Worm (Caenorhabditis elegans) whole organism, mixed stage, embryonic: ENCODE measurements around the gene clc-26.

ENCODE experiments used
- M03D4.4 ChIP-seq: sonication (generic microtip); optimal IDR thresholded peaks from 2 replicates; lab custom pipeline; 2017; ENCODE audit warnings: mild to moderate bottlenecking, missing genetic modification characterization, missing compliant biosample characterization
- bed-3 ChIP-seq: fragments of 200-800 bp; sonication (Bioruptor generic); optimal IDR thresholded peaks from 3 replicates; lab custom pipeline; 2018; ENCODE audit warnings: mild to moderate bottlenecking, missing genetic modification characterization, moderate library complexity, missing compliant biosample characterization
- blmp-1 ChIP-seq: fragments of 150-350 bp; optimal IDR thresholded peaks from 2 replicates; lab custom pipeline; 2014; ENCODE audit warnings: missing biosample characterization, missing genetic modification characterization
- ceh-39 ChIP-seq: fragments of 150-350 bp; optimal IDR thresholded peaks from 2 replicates; lab custom pipeline; 2014; ENCODE audit warnings: missing biosample characterization, missing genetic modification characterization
- ceh-43 ChIP-seq: fragments of 200-800 bp; sonication (Bioruptor generic); optimal IDR thresholded peaks from 2 replicates; lab custom pipeline; 2018; ENCODE audit warnings: mild to moderate bottlenecking, missing genetic modification characterization, moderate library complexity, missing compliant biosample characterization
- ceh-83 ChIP-seq: fragments of 200-800 bp; sonication (Bioruptor generic); optimal IDR thresholded peaks from 2 replicates; lab custom pipeline; 2018; ENCODE audit warnings: mild to moderate bottlenecking, missing genetic modification characterization, missing compliant biosample characterization
- ces-1 ChIP-seq: fragments of 150-350 bp; optimal IDR thresholded peaks from 2 replicates; lab custom pipeline; 2014; ENCODE audit warnings: missing biosample characterization, missing genetic modification reagents, missing genetic modification characterization
- cnd-1 ChIP-seq: fragments of 200-800 bp; sonication (Bioruptor generic); optimal IDR thresholded peaks from 2 replicates; lab custom pipeline; 2018; ENCODE audit warnings: mild to moderate bottlenecking, missing genetic modification characterization, missing compliant biosample characterization
- drap-1 ChIP-seq: fragments of 200-800 bp; sonication (Bioruptor generic); optimal IDR thresholded peaks from 3 replicates; lab custom pipeline; 2018; ENCODE audit warnings: mild to moderate bottlenecking, missing genetic modification characterization, missing compliant biosample characterization
- elt-3 ChIP-seq: fragments of 150-350 bp; optimal IDR thresholded peaks from 2 replicates; lab custom pipeline; 2014; ENCODE audit warnings: missing biosample characterization, missing genetic modification characterization
- flh-1 ChIP-seq: fragments of 200-800 bp; sonication (Bioruptor generic); optimal IDR thresholded peaks from 2 replicates; lab custom pipeline; 2018; ENCODE audit warnings: mild to moderate bottlenecking, missing genetic modification characterization, moderate library complexity, missing compliant biosample characterization
- ham-2 ChIP-seq: fragments of 200-800 bp; sonication (Bioruptor generic); optimal IDR thresholded peaks from 2 replicates; lab custom pipeline; 2018; ENCODE audit warnings: mild to moderate bottlenecking, missing genetic modification characterization, missing compliant biosample characterization
- hlh-1 ChIP-seq: fragments of 150-350 bp; optimal IDR thresholded peaks from 2 replicates; lab custom pipeline; 2014; ENCODE audit warnings: missing biosample characterization, missing genetic modification reagents, missing genetic modification characterization
- lin-13 ChIP-seq: fragments of 150-350 bp; optimal IDR thresholded peaks from 2 replicates; lab custom pipeline; 2014; ENCODE audit warnings: missing biosample characterization, missing genetic modification characterization
- lin-32 ChIP-seq: fragments of 200-800 bp; sonication (Bioruptor generic); optimal IDR thresholded peaks from 2 replicates; lab custom pipeline; 2018; ENCODE audit warnings: mild to moderate bottlenecking, missing genetic modification characterization, missing compliant biosample characterization
- lsy-2 ChIP-seq: fragments of 150-350 bp; optimal IDR thresholded peaks from 2 replicates; lab custom pipeline; 2014; ENCODE audit warnings: missing biosample characterization, missing genetic modification characterization
- mab-5 ChIP-seq: fragments of 150-350 bp; optimal IDR thresholded peaks from 2 replicates; lab custom pipeline; 2014; ENCODE audit warnings: missing biosample characterization, missing genetic modification characterization
- mep-1 ChIP-seq: fragments of 150-350 bp; optimal IDR thresholded peaks from 2 replicates; lab custom pipeline; 2017; ENCODE audit warnings: missing biosample characterization, missing genetic modification reagents, missing genetic modification characterization, inconsistent platforms
- nhr-12 ChIP-seq: fragments of 150-350 bp; optimal IDR thresholded peaks from 2 replicates; lab custom pipeline; 2014; ENCODE audit warnings: missing biosample characterization, missing genetic modification characterization
- nhr-2 ChIP-seq: fragments of 150-350 bp; optimal IDR thresholded peaks from 2 replicates; lab custom pipeline; 2014; ENCODE audit warnings: missing biosample characterization, missing genetic modification characterization
- nhr-237 ChIP-seq: fragments of 150-350 bp; optimal IDR thresholded peaks from 2 replicates; lab custom pipeline; 2014; ENCODE audit warnings: missing biosample characterization, missing genetic modification characterization
- nhr-28 ChIP-seq: fragments of 150-350 bp; optimal IDR thresholded peaks from 2 replicates; lab custom pipeline; 2014; ENCODE audit warnings: missing biosample characterization, missing genetic modification characterization
- nhr-76 ChIP-seq: sonication (generic microtip); optimal IDR thresholded peaks from 2 replicates; lab custom pipeline; 2017; ENCODE audit warnings: missing biosample characterization, missing genetic modification characterization
- pha-4 ChIP-seq: fragments of 150-350 bp; optimal IDR thresholded peaks from 2 replicates; lab custom pipeline; 2018; ENCODE audit warnings: missing biosample characterization, missing genetic modification reagents, missing genetic modification characterization
- sem-2 ChIP-seq: fragments of 200-800 bp; sonication (Bioruptor generic); optimal IDR thresholded peaks from 2 replicates; lab custom pipeline; 2018; ENCODE audit warnings: mild to moderate bottlenecking, missing genetic modification characterization, missing compliant biosample characterization
- sptf-1 ChIP-seq: sonication (generic microtip); optimal IDR thresholded peaks from 2 replicates; lab custom pipeline; 2017; ENCODE audit warnings: mild to moderate bottlenecking, missing genetic modification characterization, moderate library complexity, missing compliant biosample characterization
- tbx-8 ChIP-seq: fragments of 200-800 bp; sonication (Bioruptor generic); optimal IDR thresholded peaks from 2 replicates; lab custom pipeline; 2018; ENCODE audit warnings: mild to moderate bottlenecking, missing genetic modification characterization, moderate library complexity, missing compliant biosample characterization
- unc-120 ChIP-seq: sonication (generic microtip); optimal IDR thresholded peaks from 2 replicates; lab custom pipeline; 2017; ENCODE audit warnings: missing genetic modification characterization, missing compliant biosample characterization; ENCODE audit not compliant: poor library complexity, severe bottlenecking
- unc-39 ChIP-seq: fragments of 150-350 bp; optimal IDR thresholded peaks from 2 replicates; lab custom pipeline; 2014; ENCODE audit warnings: missing biosample characterization, missing genetic modification characterization
- unc-62 ChIP-seq: fragments of 150-350 bp; optimal IDR thresholded peaks from 2 replicates; lab custom pipeline; 2014; ENCODE audit warnings: missing biosample characterization, missing genetic modification reagents, missing genetic modification characterization
- zip-8 ChIP-seq: fragments of 150-350 bp; optimal IDR thresholded peaks from 2 replicates; lab custom pipeline; 2014; ENCODE audit warnings: missing biosample characterization, missing genetic modification characterization
- ztf-11 ChIP-seq: fragments of 150-350 bp; optimal IDR thresholded peaks from 2 replicates; lab custom pipeline; 2014; ENCODE audit warnings: missing biosample characterization, missing genetic modification characterization

clc-26 gene

ce11 chrIII:1059961-1060360 lies 29.1 kb upstream of the clc-26 start, which contains the start of gene BE0003N10.6:
Gene BE0003N10.6, minus strand, starts transcription at chrIII:1060061.
- TF ChIP-seq unc-39 (tag; lab: Kevin White, UChicago): no peak
- no peak for TF ChIP-seq bed-3 (GFP tag; lab: Kevin White, UChicago)
- TF ChIP-seq mab-5 (tag; lab: Kevin White, UChicago): no peak
- no peak for TF ChIP-seq unc-120
- no peak for TF ChIP-seq M03D4.4 (tag; lab: Kevin White, UChicago)
- no peak for TF ChIP-seq ham-2 (GFP tag; lab: Kevin White, UChicago)
- no peak for TF ChIP-seq mep-1 (tag; lab: Kevin White, UChicago)
- TF ChIP-seq ztf-11 (tag; lab: Kevin White, UChicago): no peak
- TF ChIP-seq tbx-8 (GFP tag; lab: Kevin White, UChicago): no peak
- no peak for TF ChIP-seq nhr-12
- no peak for TF ChIP-seq lin-13 (tag; lab: Kevin White, UChicago)
- no peak for TF ChIP-seq pha-4 (tag; lab: Kevin White, UChicago)
- no peak for TF ChIP-seq ceh-39
- TF ChIP-seq, all 35 proteins: peak for 0

ce11 chrIII:1058881-1059280 lies 28.0 kb upstream of the clc-26 start:
- no peak for TF ChIP-seq ces-1 (GFP tag; lab: Kevin White, UChicago)
- no peak for TF ChIP-seq nhr-2 (tag; lab: Kevin White, UChicago)
- TF ChIP-seq sem-2 (GFP tag; lab: Kevin White, UChicago): no peak
- TF ChIP-seq nhr-237 (tag; lab: Kevin White, UChicago): no peak
- no peak for TF ChIP-seq tbx-8 (GFP tag; lab: Kevin White, UChicago)
- TF ChIP-seq unc-62 (GFP tag; lab: Kevin White, UChicago): no peak
- no peak for TF ChIP-seq lin-32 (GFP tag; lab: Kevin White, UChicago)
- no peak for TF ChIP-seq lsy-2 (tag; lab: Kevin White, UChicago)
- no peak for TF ChIP-seq nhr-28 (tag; lab: Kevin White, UChicago)
- TF ChIP-seq mab-5 (tag; lab: Kevin White, UChicago): no peak
- no peak for TF ChIP-seq mep-1 (tag; lab: Kevin White, UChicago)
- no peak for TF ChIP-seq ham-2 (GFP tag; lab: Kevin White, UChicago)
- TF ChIP-seq flh-1 (GFP tag; lab: Kevin White, UChicago): no peak
- TF ChIP-seq ceh-43: no peak
- TF ChIP-seq ceh-39: no peak
- no peak for TF ChIP-seq nhr-76 (tag; lab: Kevin White, UChicago)
- TF ChIP-seq ztf-11 (tag; lab: Kevin White, UChicago): no peak
- TF ChIP-seq blmp-1 (tag; lab: Kevin White, UChicago): no peak
- no peak for TF ChIP-seq elt-3 (tag; lab: Kevin White, UChicago)

- TF ChIP-seq nhr-76 (tag; lab: Kevin White, UChicago) (no peak), blmp-1 (tag; lab: Kevin White, UChicago) (no peak), nhr-12 (no peak), ceh-83 (GFP tag; lab: Kevin White, UChicago) (no peak), unc-62 (GFP tag; lab: Kevin White, UChicago) (no peak), sptf-1 (no peak), lin-32 (GFP tag; lab: Kevin White, UChicago) (no peak), hlh-1 (no peak), unc-39 (tag; lab: Kevin White, UChicago) (no peak), tbx-8 (GFP tag; lab: Kevin White, UChicago) (no peak), nhr-237 (tag; lab: Kevin White, UChicago) (no peak)
- TF ChIP-seq, all 35 proteins: peak for 0
Measured at ce11 chrIII:1058074-1058473, 27.2 kb upstream of the clc-26 start.

- TF ChIP-seq ceh-83 (GFP tag; lab: Kevin White, UChicago): peak; percentile 59
- TF ChIP-seq nhr-2 (tag; lab: Kevin White, UChicago): peak; percentile 55
- TF ChIP-seq mep-1 (tag; lab: Kevin White, UChicago): no peak
- TF ChIP-seq sptf-1: peak; percentile 17
- no peak for TF ChIP-seq nhr-76 (tag; lab: Kevin White, UChicago)
- TF ChIP-seq mab-5 (tag; lab: Kevin White, UChicago): no peak
- no peak for TF ChIP-seq M03D4.4 (tag; lab: Kevin White, UChicago)
- TF ChIP-seq ham-2 (GFP tag; lab: Kevin White, UChicago): peak; percentile 86
- peak; percentile 4 for TF ChIP-seq drap-1 (GFP tag; lab: Kevin White, UChicago)
- peak; percentile 71 for TF ChIP-seq zip-8 (tag; lab: Kevin White, UChicago)
Measured at ce11 chrIII:1054096-1054495, 23.2 kb upstream of the clc-26 start.

- TF ChIP-seq ceh-43 (no peak), sptf-1 (peak; percentile 13), ztf-11 (tag; lab: Kevin White, UChicago) (no peak), cnd-1 (tag; lab: Kevin White, UChicago) (peak; percentile 41), blmp-1 (tag; lab: Kevin White, UChicago) (no peak), nhr-76 (tag; lab: Kevin White, UChicago) (no peak), tbx-8 (GFP tag; lab: Kevin White, UChicago) (peak; percentile 16), M03D4.4 (tag; lab: Kevin White, UChicago) (peak; percentile 24), hlh-1 (no peak), ham-2 (GFP tag; lab: Kevin White, UChicago) (peak; percentile 95)
Measured at ce11 chrIII:1053067-1053466, 22.2 kb upstream of the clc-26 start, which contains the start of gene fbxo-11.2. Gene fbxo-11.2, minus strand, starts transcription at chrIII:1053242.
